Fruit fly (Drosophila melanogaster): Measurements from ENCODE around the gene CG32262.
A peak's percentile ranks its signal among the peaks of the same experiment; 100 is the strongest.

CG32262 gene

dm6 chr3L:3826541-3826940, 16.5 kb upstream of the CG32262 start (continued):
- TF ChIP-seq jing (GFP tag; optimal IDR thresholded peaks at IDR 0.05) = peak; percentile 10
- TF ChIP-seq Med (GFP tag) = peak; percentile 74
- TF ChIP-seq hb (GFP tag; IDR thresholded peaks at IDR 0.05; ENCODE audit: partially characterized antibody) = no peak
- no peak for TF ChIP-seq inv (GFP tag; IDR thresholded peaks at IDR 0.05; ENCODE audit: partially characterized antibody)
- TF ChIP-seq CG10147 (GFP tag; optimal IDR thresholded peaks at IDR 0.05) = peak; percentile 86
- TF ChIP-seq Drgx (GFP tag; IDR thresholded peaks at IDR 0.05) = peak; percentile 77; the same call in 1 of the 2 replicates
- TF ChIP-seq lov (optimal IDR thresholded peaks at IDR 0.05) = no peak
- TF ChIP-seq lov (GFP tag; IDR thresholded peaks at IDR 0.05) = no peak
- no peak for TF ChIP-seq Blimp-1 (GFP tag; optimal IDR thresholded peaks at IDR 0.05)
- no peak for TF ChIP-seq Kr (GFP tag; optimal IDR thresholded peaks at IDR 0.05)
- TF ChIP-seq CG10979 (tag; optimal IDR thresholded peaks at IDR 0.05) = peak; percentile 84
- TF ChIP-seq CG15696 (tag; optimal IDR thresholded peaks at IDR 0.05) = peak; percentile 49
- no peak for TF ChIP-seq fru (optimal IDR thresholded peaks at IDR 0.05)
- peak; percentile 78 for TF ChIP-seq CG14014 (GFP tag; IDR thresholded peaks at IDR 0.05)
- peak; percentile 53 for TF ChIP-seq CG18764 (GFP tag; optimal IDR thresholded peaks at IDR 0.05)
- no peak for TF ChIP-seq Dip2 (GFP tag; IDR thresholded peaks at IDR 0.05)
- TF ChIP-seq TFAM (GFP tag; optimal IDR thresholded peaks at IDR 0.05) = no peak
- no peak for TF ChIP-seq Bteb2 (GFP tag; optimal IDR thresholded peaks at IDR 0.05)
- no peak for TF ChIP-seq wek (GFP tag; optimal IDR thresholded peaks at IDR 0.05)
- no peak for TF ChIP-seq p53 (GFP tag; optimal IDR thresholded peaks at IDR 0.05)
- TF ChIP-seq pum (GFP tag; optimal IDR thresholded peaks at IDR 0.05) = no peak
- TF ChIP-seq nau (GFP tag; optimal IDR thresholded peaks at IDR 0.05) = no peak
- peak; percentile 58 for TF ChIP-seq zen (tag; optimal IDR thresholded peaks at IDR 0.05)
- TF ChIP-seq mirr (GFP tag; optimal IDR thresholded peaks at IDR 0.05) = no peak
- no peak for TF ChIP-seq Neu2 (GFP tag; optimal IDR thresholded peaks at IDR 0.05; ENCODE audit: borderline replicate concordance)
- TF ChIP-seq CG6683 (GFP tag; optimal IDR thresholded peaks at IDR 0.05) = peak; percentile 82
- TF ChIP-seq CG7987 (GFP tag; optimal IDR thresholded peaks at IDR 0.05) = peak; percentile 7
- TF ChIP-seq CG6175 (GFP tag; IDR thresholded peaks at IDR 0.05) = no peak
- peak; percentile 91 for TF ChIP-seq row (GFP tag; IDR thresholded peaks at IDR 0.05)
- TF ChIP-seq CG4404 (GFP tag; IDR thresholded peaks at IDR 0.05) = peak; percentile 50
- TF ChIP-seq nerfin-1 (tag; optimal IDR thresholded peaks at IDR 0.05) = peak; percentile 83
- no peak for TF ChIP-seq z (GFP tag; IDR thresholded peaks at IDR 0.05)
- TF ChIP-seq CG1603 (tag; optimal IDR thresholded peaks at IDR 0.05) = no peak
- peak; percentile 93 for TF ChIP-seq slbo (GFP tag; IDR thresholded peaks at IDR 0.05)
- TF ChIP-seq lola (GFP tag; optimal IDR thresholded peaks at IDR 0.05) = peak in 1 of 3 experiments; percentile 66
- peak; percentile 73 for TF ChIP-seq CG34376 (GFP tag; optimal IDR thresholded peaks at IDR 0.05)
- TF ChIP-seq Side (GFP tag; optimal IDR thresholded peaks at IDR 0.05) = no peak
- TF ChIP-seq Scr (GFP tag; IDR thresholded peaks at IDR 0.05; ENCODE audit: partially characterized antibody) = no peak
- no peak for TF ChIP-seq CG12744 (GFP tag; optimal IDR thresholded peaks at IDR 0.05)
- TF ChIP-seq Aef1 (GFP tag; IDR thresholded peaks at IDR 0.05) = peak; percentile 70
- peak; percentile 84 for TF ChIP-seq caup (GFP tag; optimal IDR thresholded peaks at IDR 0.05; ENCODE audit: severe bottlenecking)
- no peak for TF ChIP-seq HLH4C (GFP tag; IDR thresholded peaks at IDR 0.05; ENCODE audit: partially characterized antibody)
- peak; percentile 86 for TF ChIP-seq CG31441 (GFP tag; IDR thresholded peaks at IDR 0.05)
- peak; percentile 81 for TF ChIP-seq lmd (GFP tag; IDR thresholded peaks at IDR 0.05)
- no peak for TF ChIP-seq HLHmδ (GFP tag; optimal IDR thresholded peaks at IDR 0.05)
- peak; percentile 32 for TF ChIP-seq Spps (tag; optimal IDR thresholded peaks at IDR 0.05)
- no peak for TF ChIP-seq Dad (GFP tag; optimal IDR thresholded peaks at IDR 0.05)
- TF ChIP-seq Rfx (GFP tag; IDR thresholded peaks at IDR 0.05) = peak; percentile 84
- TF ChIP-seq CG8290 (GFP tag; optimal IDR thresholded peaks at IDR 0.05) = no peak
- TF ChIP-seq CG8290 (tag; optimal IDR thresholded peaks at IDR 0.05) = no peak
- no peak for TF ChIP-seq luna (GFP tag; optimal IDR thresholded peaks at IDR 0.05)
